Fruit fly (Drosophila melanogaster) whole organism, embryonic: ENCODE measurements around the gene RhoGEF4.

Experiments used
- Ada2b ChIP-seq: fragments of 200-800 bp; sonication (Bioruptor generic); IDR thresholded peaks from 2 replicates; pipeline ENCODE4 v1.3.6; 2022; ENCODE audit warnings: missing biosample characterization, missing genetic modification characterization
- Atf-2 ChIP-seq: fragments of 200-800 bp; sonication (Bioruptor generic); optimal IDR thresholded peaks from 2 replicates; lab custom pipeline; 2016; ENCODE audit warnings: missing biosample characterization, missing genetic modification characterization
- Awh ChIP-seq: fragments of 200-800 bp; sonication (Bioruptor generic); IDR thresholded peaks from 2 replicates; pipeline ENCODE4, ENCODE4 v1.3.6; 2022; ENCODE audit warnings: missing biosample characterization, missing genetic modification characterization
- BEAF-32 ChIP-seq: fragments of 200-800 bp; sonication (Bioruptor generic); optimal IDR thresholded peaks from 3 replicates; lab custom pipeline; 2017; ENCODE audit warnings: missing biosample characterization, missing genetic modification characterization, mild to moderate bottlenecking, moderate library complexity, missing genetic modification reagents
- Bteb2 ChIP-seq: fragments of 200-800 bp; sonication (Bioruptor generic); optimal IDR thresholded peaks from 2 replicates; lab custom pipeline; 2016; ENCODE audit warnings: missing biosample characterization, missing genetic modification characterization
- CG10147 ChIP-seq: fragments of 200-800 bp; sonication (Bioruptor generic); optimal IDR thresholded peaks from 2 replicates; lab custom pipeline; 2019; ENCODE audit warnings: missing biosample characterization, mild to moderate bottlenecking, missing genetic modification characterization, moderate library complexity
- CG1024 ChIP-seq: fragments of 200-800 bp; sonication (Bioruptor generic); IDR thresholded peaks from 2 replicates; pipeline ENCODE4 v1.3.6; 2022; ENCODE audit warnings: missing biosample characterization, missing genetic modification characterization
- CG10267 ChIP-seq: fragments of 200-800 bp; sonication (Bioruptor generic); optimal IDR thresholded peaks from 2 replicates; lab custom pipeline; 2018; ENCODE audit warnings: missing biosample characterization, mild to moderate bottlenecking, missing genetic modification characterization, moderate library complexity
- CG12769 ChIP-seq: fragments of 200-800 bp; sonication (Bioruptor generic); optimal IDR thresholded peaks from 2 replicates; lab custom pipeline; 2019; ENCODE audit warnings: missing biosample characterization, mild to moderate bottlenecking, missing genetic modification characterization, moderate library complexity
- CG14710 ChIP-seq: fragments of 200-800 bp; sonication (Bioruptor generic); optimal IDR thresholded peaks from 3 replicates; lab custom pipeline; 2019; ENCODE audit warnings: missing biosample characterization, mild to moderate bottlenecking, missing genetic modification characterization, moderate library complexity
- CG15269 ChIP-seq: fragments of 200-800 bp; sonication (Bioruptor generic); optimal IDR thresholded peaks from 2 replicates; lab custom pipeline; 2018; ENCODE audit warnings: missing biosample characterization, mild to moderate bottlenecking, missing genetic modification characterization, moderate library complexity
- CG18599 ChIP-seq: fragments of 200-800 bp; sonication (Bioruptor generic); optimal IDR thresholded peaks from 3 replicates; lab custom pipeline; 2017; ENCODE audit warnings: missing biosample characterization, missing genetic modification characterization, mild to moderate bottlenecking, moderate library complexity, missing genetic modification reagents
- CG18619 ChIP-seq: fragments of 200-800 bp; sonication (Bioruptor generic); optimal IDR thresholded peaks from 3 replicates; lab custom pipeline; 2017; ENCODE audit warnings: missing biosample characterization, mild to moderate bottlenecking, missing genetic modification characterization
- CG18764 ChIP-seq: fragments of 200-800 bp; sonication (Bioruptor generic); optimal IDR thresholded peaks from 3 replicates; lab custom pipeline; 2016; ENCODE audit warnings: missing biosample characterization, missing genetic modification characterization
- CG2875 ChIP-seq: fragments of 200-800 bp; sonication (Bioruptor generic); optimal IDR thresholded peaks from 2 replicates; lab custom pipeline; 2017; ENCODE audit warnings: missing biosample characterization, mild to moderate bottlenecking, missing genetic modification characterization, missing genetic modification reagents
- CG3281 ChIP-seq: fragments of 200-800 bp; sonication (Bioruptor generic); optimal IDR thresholded peaks from 3 replicates; lab custom pipeline; 2017; ENCODE audit warnings: missing biosample characterization, mild to moderate bottlenecking, missing genetic modification characterization
- CG42726 ChIP-seq: fragments of 200-800 bp; sonication (Bioruptor generic); IDR thresholded peaks from 2 replicates; pipeline ENCODE4 v1.3.6; 2022; ENCODE audit warnings: missing biosample characterization, missing genetic modification characterization; ENCODE audit not compliant: partially characterized antibody
- CG4617 ChIP-seq: fragments of 200-800 bp; sonication (Bioruptor generic); optimal IDR thresholded peaks from 3 replicates; lab custom pipeline; 2016; ENCODE audit warnings: missing biosample characterization, missing genetic modification characterization, borderline replicate concordance
- CG4730 ChIP-seq: fragments of 200-800 bp; sonication (Bioruptor generic); IDR thresholded peaks from 2 replicates; pipeline ENCODE4 v1.3.6; 2022; ENCODE audit warnings: missing biosample characterization, missing genetic modification characterization
- CG5953 ChIP-seq: fragments of 200-800 bp; sonication (Bioruptor generic); IDR thresholded peaks from 2 replicates; pipeline ENCODE4 v1.3.6; 2022; ENCODE audit warnings: missing biosample characterization, missing genetic modification characterization
- CG6254 ChIP-seq: fragments of 200-800 bp; sonication (Bioruptor generic); optimal IDR thresholded peaks from 3 replicates; lab custom pipeline; 2017; ENCODE audit warnings: mild to moderate bottlenecking, missing biosample characterization, missing genetic modification reagents, missing genetic modification characterization
- CG6813 ChIP-seq: fragments of 200-800 bp; sonication (Bioruptor generic); optimal IDR thresholded peaks from 2 replicates; lab custom pipeline; 2017; ENCODE audit warnings: missing biosample characterization, missing genetic modification characterization, mild to moderate bottlenecking, moderate library complexity, missing genetic modification reagents
- CG7928 ChIP-seq: fragments of 200-800 bp; sonication (Bioruptor generic); optimal IDR thresholded peaks from 2 replicates; lab custom pipeline; 2017; ENCODE audit warnings: missing biosample characterization, mild to moderate bottlenecking, missing genetic modification characterization
- CG8290 ChIP-seq, 3 experiments: fragments of 200-800 bp; sonication (Bioruptor generic); optimal IDR thresholded peaks; 2 replicates each; lab custom pipeline; 2016 to 2019; ENCODE audit warnings: missing biosample characterization in 3 of 3, missing genetic modification characterization in 3 of 3, mild to moderate bottlenecking in 2 of 3, moderate library complexity in 1 of 3
- CG8388 ChIP-seq: fragments of 200-800 bp; sonication (Bioruptor generic); optimal IDR thresholded peaks from 2 replicates; lab custom pipeline; 2019; ENCODE audit warnings: missing biosample characterization, mild to moderate bottlenecking, missing genetic modification characterization, moderate library complexity
- CTCF ChIP-seq: fragments of 200-800 bp; sonication (Bioruptor generic); optimal IDR thresholded peaks from 2 replicates; lab custom pipeline; 2017; ENCODE audit warnings: missing biosample characterization, mild to moderate bottlenecking, missing genetic modification characterization, moderate library complexity
- Camta ChIP-seq: fragments of 200-800 bp; sonication (Bioruptor generic); optimal IDR thresholded peaks from 2 replicates; lab custom pipeline; 2016; ENCODE audit warnings: missing biosample characterization, missing genetic modification characterization
- Doc2 ChIP-seq: fragments of 200-800 bp; sonication (Bioruptor generic); IDR thresholded peaks from 2 replicates; pipeline ENCODE4 v1.3.6; 2022; ENCODE audit warnings: missing biosample characterization, missing genetic modification characterization
- E2f2 ChIP-seq: fragments of 200-800 bp; sonication (Bioruptor generic); IDR thresholded peaks from 2 replicates; pipeline ENCODE4 v1.3.6; 2022; ENCODE audit warnings: missing biosample characterization, missing genetic modification characterization
- HHEX ChIP-seq: fragments of 200-800 bp; sonication (Bioruptor generic); optimal IDR thresholded peaks from 3 replicates; lab custom pipeline; 2017; ENCODE audit warnings: missing biosample characterization, mild to moderate bottlenecking, missing genetic modification characterization, missing genetic modification reagents
- HmgZ ChIP-seq: fragments of 200-800 bp; sonication (Bioruptor generic); optimal IDR thresholded peaks from 2 replicates; lab custom pipeline; 2018; ENCODE audit warnings: missing biosample characterization, mild to moderate bottlenecking, missing genetic modification characterization
- Hmr ChIP-seq: fragments of 200-800 bp; sonication (Bioruptor generic); optimal IDR thresholded peaks from 3 replicates; lab custom pipeline; 2017; ENCODE audit warnings: mild to moderate bottlenecking, missing biosample characterization, missing genetic modification reagents, missing genetic modification characterization
- Hr3 ChIP-seq: fragments of 200-800 bp; sonication (Bioruptor generic); optimal IDR thresholded peaks from 3 replicates; lab custom pipeline; 2016; ENCODE audit warnings: missing biosample characterization, missing genetic modification characterization
- NfI ChIP-seq: fragments of 200-800 bp; sonication (Bioruptor generic); optimal IDR thresholded peaks from 3 replicates; lab custom pipeline; 2018; ENCODE audit warnings: missing biosample characterization, mild to moderate bottlenecking, missing genetic modification characterization, moderate library complexity
- PHDP ChIP-seq: fragments of 200-800 bp; sonication (Bioruptor generic); optimal IDR thresholded peaks from 3 replicates; lab custom pipeline; 2018; ENCODE audit warnings: missing biosample characterization, mild to moderate bottlenecking, missing genetic modification characterization, moderate library complexity
- Poxn ChIP-seq: fragments of 200-800 bp; sonication (Bioruptor generic); IDR thresholded peaks from 2 replicates; pipeline ENCODE4 v1.3.6; 2022; ENCODE audit warnings: missing biosample characterization, missing genetic modification characterization
- Rx ChIP-seq: fragments of 200-800 bp; sonication (Bioruptor generic); IDR thresholded peaks from 2 replicates; pipeline ENCODE4 v1.3.6; 2022; ENCODE audit warnings: missing biosample characterization, missing genetic modification characterization
- abd-A ChIP-seq: fragments of 200-800 bp; sonication (Bioruptor generic); optimal IDR thresholded peaks from 3 replicates; lab custom pipeline; 2019; ENCODE audit warnings: missing biosample characterization, mild to moderate bottlenecking, missing genetic modification characterization, moderate library complexity
- ac ChIP-seq: fragments of 200-800 bp; sonication (Bioruptor generic); optimal IDR thresholded peaks from 3 replicates; lab custom pipeline; 2017; ENCODE audit warnings: missing biosample characterization, mild to moderate bottlenecking, missing genetic modification characterization
- chn ChIP-seq: fragments of 200-800 bp; sonication (Bioruptor generic); optimal IDR thresholded peaks from 2 replicates; lab custom pipeline; 2016; ENCODE audit warnings: missing biosample characterization, missing genetic modification characterization
- da ChIP-seq: fragments of 200-800 bp; sonication (Bioruptor generic); optimal IDR thresholded peaks from 2 replicates; lab custom pipeline; 2016; ENCODE audit warnings: missing biosample characterization, missing genetic modification characterization
- dimm ChIP-seq: fragments of 200-800 bp; sonication (Bioruptor generic); IDR thresholded peaks from 2 replicates; pipeline ENCODE4 v1.3.6; 2022; ENCODE audit warnings: missing biosample characterization, missing genetic modification characterization
- dmrt99B ChIP-seq: fragments of 200-800 bp; sonication (Bioruptor generic); optimal IDR thresholded peaks from 2 replicates; lab custom pipeline; 2018; ENCODE audit warnings: missing biosample characterization, mild to moderate bottlenecking, missing genetic modification characterization, moderate library complexity
- eve ChIP-seq, 2 experiments: fragments of >200 bp; optimal IDR thresholded peaks; 2 replicates each; lab custom pipeline; 2017; ENCODE audit warnings: missing biosample characterization in 2 of 2, missing genetic modification characterization in 2 of 2
- fd64A ChIP-seq: fragments of 200-800 bp; sonication (Bioruptor generic); optimal IDR thresholded peaks from 3 replicates; lab custom pipeline; 2018; ENCODE audit warnings: missing biosample characterization, mild to moderate bottlenecking, missing genetic modification characterization
- lola ChIP-seq, 3 experiments: fragments of >200 bp in 2 of 3; fragments of 200-800 bp in 1 of 3; sonication (Bioruptor generic) in 1 of 3; optimal IDR thresholded peaks; 2 replicates each; lab custom pipeline; 2017 to 2019; ENCODE audit warnings: missing biosample characterization in 3 of 3, missing genetic modification characterization in 3 of 3, mild to moderate bottlenecking in 1 of 3, moderate library complexity in 1 of 3
- luna ChIP-seq: fragments of 200-800 bp; sonication (Bioruptor generic); optimal IDR thresholded peaks from 2 replicates; lab custom pipeline; 2016; ENCODE audit warnings: missing biosample characterization, missing genetic modification characterization
- slbo ChIP-seq: fragments of 200-800 bp; sonication (Bioruptor generic); IDR thresholded peaks from 2 replicates; pipeline ENCODE4 v1.3.6; 2022; ENCODE audit warnings: missing biosample characterization, missing genetic modification characterization

The RhoGEF4 gene

DNA sequence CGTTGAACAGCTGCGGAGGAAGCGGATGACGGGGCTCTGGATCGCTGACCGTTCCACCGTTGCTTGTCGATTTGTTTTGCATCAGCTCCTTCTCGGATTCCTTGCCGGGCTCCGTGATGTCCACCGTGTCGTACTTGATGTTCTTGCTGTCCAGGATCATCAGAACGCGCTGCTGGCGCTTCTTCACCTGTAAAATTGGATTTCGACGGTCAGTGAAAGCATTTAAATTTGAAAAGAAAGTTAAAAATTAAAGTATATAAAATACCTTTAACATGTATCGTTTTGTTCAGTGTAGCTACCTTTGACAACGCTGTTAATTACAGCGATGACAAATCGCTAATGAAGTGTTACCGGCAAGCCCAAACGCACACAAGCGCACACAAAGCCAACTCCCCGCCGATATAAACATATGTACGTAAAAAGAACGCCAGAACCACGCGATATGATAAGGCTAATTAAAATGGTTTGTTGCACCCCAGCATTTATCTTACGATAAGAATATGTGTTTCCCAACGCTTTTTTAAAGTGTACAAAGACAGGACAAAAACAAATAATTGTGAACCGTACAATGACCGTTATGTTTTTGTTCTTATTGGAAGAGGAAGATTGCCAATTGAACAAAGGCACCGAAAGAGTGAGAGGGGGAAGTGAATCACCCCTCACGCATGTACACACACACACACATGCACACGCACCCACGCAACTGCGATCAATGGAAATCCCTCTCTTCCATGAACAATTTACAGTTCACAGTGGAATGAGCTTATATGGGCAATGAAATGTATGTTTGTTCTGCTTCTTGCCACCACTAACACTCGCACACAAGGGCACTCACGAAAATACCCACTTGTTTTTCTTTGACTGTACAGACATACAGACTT, 44.8 kb upstream of the RhoGEF4 start (continued):
- TF ChIP-seq CG18619 (GFP tag; lab: Kevin White, UChicago) (peak; percentile 16), Rx (GFP tag; lab: Robert Waterston, UW) (0 out of 2 replicates have a peak, but pooled peaks have one; percentile 9), CG7928 (no peak), CG18599 (GFP tag; lab: Kevin White, UChicago) (peak; percentile 53), HmgZ (no peak), CG8290 (GFP tag; optimal IDR thresholded peaks at IDR 0.05; lab: Kevin White, UChicago) (no peak), CG8290 (tag; optimal IDR thresholded peaks at IDR 0.05; lab: Kevin White, UChicago) (peak in 1 of 2 experiments; percentile 41), Bteb2 (GFP tag; lab: Kevin White, UChicago) (no peak), E2f2 (peak; percentile 24; the same call in 1 of the 2 replicates), CG12769 (peak; percentile 48), eve (GFP tag; optimal IDR thresholded peaks at IDR 0.05; lab: Kevin White, UChicago) (no peak), HHEX (peak; percentile 57), CG5953 (GFP tag; lab: Robert Waterston, UW) (peak; percentile 57; the same call in 1 of the 2 replicates), dimm (GFP tag; lab: Robert Waterston, UW) (no peak), da (no peak), slbo (GFP tag; lab: Robert Waterston, UW) (peak; percentile 45), CG15269 (peak; percentile 54), CG6254 (GFP tag; lab: Kevin White, UChicago) (peak; percentile 18), CG10267 (tag; lab: Kevin White, UChicago) (no peak), CG1024 (GFP tag; lab: Robert Waterston, UW) (no peak), dmrt99B (tag; lab: Kevin White, UChicago) (peak; percentile 27), chn (GFP tag; lab: Kevin White, UChicago) (no peak), Atf-2 (GFP tag; lab: Kevin White, UChicago) (no peak), CG6813 (peak; percentile 48), Awh (GFP tag; lab: Robert Waterston, UW) (no peak), BEAF-32 (GFP tag; lab: Kevin White, UChicago) (peak; percentile 0), CG14710 (no peak), ac (no peak), CG42726 (GFP tag; lab: Robert Waterston, UW) (no peak), Camta (peak; percentile 22), Doc2 (GFP tag; lab: Robert Waterston, UW) (no peak), luna (no peak), Hr3 (GFP tag; lab: Kevin White, UChicago) (no peak), CG8388 (GFP tag; lab: Kevin White, UChicago) (no peak), Hmr (GFP tag; lab: Kevin White, UChicago) (peak; percentile 31), PHDP (peak; percentile 38), CG4617 (GFP tag; lab: Kevin White, UChicago) (no peak), CG4730 (GFP tag; lab: Robert Waterston, UW) (no peak), Poxn (GFP tag; lab: Robert Waterston, UW) (no peak), fd64A (GFP tag; lab: Kevin White, UChicago) (no peak), CTCF (GFP tag; lab: Kevin White, UChicago) (peak; percentile 39), abd-A (tag; lab: Kevin White, UChicago) (peak; percentile 72), CG2875 (GFP tag; lab: Kevin White, UChicago) (no peak), CG10147 (GFP tag; lab: Kevin White, UChicago) (no peak), lola (GFP tag; optimal IDR thresholded peaks at IDR 0.05; lab: Kevin White, UChicago) (no peak), CG18764 (GFP tag; lab: Kevin White, UChicago) (no peak), CG3281 (peak; percentile 68), Ada2b (no peak), NfI (GFP tag; lab: Kevin White, UChicago) (peak; percentile 21)
